Fruit fly (Drosophila melanogaster) whole organism, adult: ENCODE data around the gene CG9743.

Experiments used
- CG14711 ChIP-seq: fragments of 200-800 bp; sonication (Bioruptor generic); optimal IDR thresholded peaks from 2 replicates; lab custom pipeline; 2018; ENCODE audit warnings: missing biosample characterization, mild to moderate bottlenecking, missing genetic modification characterization, moderate library complexity
- CG1620 ChIP-seq: fragments of 200-800 bp; sonication (Bioruptor generic); optimal IDR thresholded peaks from 2 replicates; lab custom pipeline; 2016; ENCODE audit warnings: missing biosample characterization, missing genetic modification characterization
- CG33017 ChIP-seq: fragments of 200-800 bp; sonication (Bioruptor generic); optimal IDR thresholded peaks from 2 replicates; lab custom pipeline; 2018; ENCODE audit warnings: missing biosample characterization, mild to moderate bottlenecking, missing genetic modification characterization, moderate library complexity
- CG5204 ChIP-seq: fragments of 200-800 bp; sonication (Bioruptor generic); optimal IDR thresholded peaks from 2 replicates; lab custom pipeline; 2016; ENCODE audit warnings: missing biosample characterization, missing genetic modification characterization
- CG7045 ChIP-seq: fragments of 200-800 bp; sonication (Bioruptor generic); optimal IDR thresholded peaks from 2 replicates; lab custom pipeline; 2017; ENCODE audit warnings: missing biosample characterization, mild to moderate bottlenecking, missing genetic modification characterization
- CG7101 ChIP-seq: fragments of 200-800 bp; sonication (Bioruptor generic); optimal IDR thresholded peaks from 2 replicates; lab custom pipeline; 2018; ENCODE audit warnings: missing biosample characterization, mild to moderate bottlenecking, missing genetic modification characterization, moderate library complexity
- Mnt ChIP-seq: fragments of 200-800 bp; sonication (Bioruptor generic); optimal IDR thresholded peaks from 2 replicates; lab custom pipeline; 2016; ENCODE audit warnings: missing biosample characterization, mild to moderate bottlenecking, missing genetic modification characterization
- cic ChIP-seq: fragments of 200-800 bp; sonication (Bioruptor generic); optimal IDR thresholded peaks from 2 replicates; lab custom pipeline; 2017; ENCODE audit warnings: missing biosample characterization, mild to moderate bottlenecking, missing genetic modification characterization, moderate library complexity
- kay ChIP-seq: fragments of 200-800 bp; sonication (Bioruptor generic); peaks from one replicate; lab custom pipeline; 2016; ENCODE audit warnings: missing biosample characterization, missing genetic modification characterization, borderline replicate concordance
- ovo ChIP-seq: fragments of 200-800 bp; sonication (Bioruptor generic); optimal IDR thresholded peaks from 2 replicates; lab custom pipeline; 2016; ENCODE audit warnings: missing biosample characterization, missing genetic modification characterization
- toe ChIP-seq: fragments of 200-800 bp; sonication (Bioruptor generic); optimal IDR thresholded peaks from 2 replicates; lab custom pipeline; 2016; ENCODE audit warnings: missing biosample characterization, missing genetic modification characterization

DNA sequence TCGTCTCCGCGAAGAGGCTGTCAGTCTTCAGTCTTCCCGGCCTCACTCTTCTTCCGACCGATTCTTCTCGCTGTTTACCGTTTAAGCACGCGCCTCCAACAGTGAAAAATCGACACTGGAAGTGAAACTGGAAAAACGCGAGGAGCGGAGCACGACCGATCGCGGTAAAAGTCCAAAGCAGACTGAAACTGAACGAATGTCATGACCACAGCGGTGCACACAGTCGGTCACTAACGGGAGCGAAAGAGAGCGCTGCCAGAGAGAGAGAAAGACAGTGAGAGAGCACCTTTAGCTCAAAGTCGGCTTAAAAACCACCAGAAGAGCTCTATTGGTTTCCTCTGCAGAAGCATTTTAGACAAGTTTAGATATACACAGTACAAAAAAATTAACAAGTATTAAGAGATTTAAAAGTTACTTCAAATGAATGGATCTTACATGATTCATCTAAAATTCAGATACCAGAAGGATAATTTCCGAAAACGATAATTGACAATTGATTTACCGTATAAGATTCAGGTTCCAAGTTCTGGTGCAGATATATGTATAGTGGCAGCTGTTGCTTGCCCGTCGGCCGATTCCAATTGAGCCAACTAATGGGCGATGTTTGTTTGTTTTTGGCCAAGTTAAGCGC, 42.4 kb downstream of the CG9743 start, which contains the start of gene CG11498:
- TF ChIP-seq toe: no peak
- no peak for TF ChIP-seq CG7101 (tag; lab: Kevin White, UChicago)
- TF ChIP-seq CG1620: no peak
- TF ChIP-seq kay (GFP tag; lab: Kevin White, UChicago): no peak
- no peak for TF ChIP-seq CG33017 (tag; lab: Kevin White, UChicago)
- no peak for TF ChIP-seq CG5204
- TF ChIP-seq Mnt: no peak
- TF ChIP-seq ovo (GFP tag; lab: Kevin White, UChicago): no peak
- no peak for TF ChIP-seq CG7045 (GFP tag; lab: Kevin White, UChicago)
- TF ChIP-seq CG14711 (tag; lab: Kevin White, UChicago): no peak
- TF ChIP-seq cic (GFP tag; lab: Kevin White, UChicago): no peak
